Worm (Caenorhabditis elegans): Measurements from ENCODE around the gene fbxa-214.
A peak's percentile ranks its signal among the peaks of the same experiment; 100 is the strongest.

ce11 chrV:6110533-6110932 is 40.7 kb upstream of the fbxa-214 start, which contains the start of gene F17A9.4:
- TF ChIP-seq mep-1 (tag; optimal IDR thresholded peaks at IDR 0.05) (no peak), zfp-2 (tag; optimal IDR thresholded peaks at IDR 0.05) (no peak), ceh-28 (tag; optimal IDR thresholded peaks at IDR 0.05) (no peak), dmd-6 (GFP tag; IDR thresholded peaks at IDR 0.05) (peak; percentile 91), ama-1 (optimal IDR thresholded peaks at IDR 0.05) (no peak), skn-1 (tag; optimal IDR thresholded peaks at IDR 0.05) (no peak), nhr-77 (tag; optimal IDR thresholded peaks at IDR 0.05) (no peak)

All from whole organism, L4 larva.